Fruit fly (Drosophila melanogaster): Measurements from ENCODE around the gene PIG-Wa.
A peak's percentile ranks its signal among the peaks of the same experiment; 100 is the strongest.

Gene PIG-Wa

DNA sequence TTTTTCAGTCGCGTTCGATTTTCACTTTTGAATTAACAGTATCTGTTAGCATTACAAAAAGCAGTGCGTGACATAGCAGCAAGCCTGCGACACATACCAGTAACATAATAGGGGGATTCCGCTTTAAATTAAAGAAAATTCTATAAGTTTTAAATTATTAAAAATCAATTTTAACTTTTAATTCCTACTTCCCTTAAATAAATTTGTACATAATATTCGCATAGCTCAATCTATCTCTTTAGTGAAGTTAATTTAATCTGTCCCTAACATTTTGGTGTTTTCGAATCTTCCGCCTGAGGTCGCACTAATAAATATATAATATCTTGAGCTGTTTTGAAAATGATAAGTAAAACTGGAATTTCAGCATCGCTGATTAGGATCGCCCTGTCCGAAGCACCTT, 37.5 kb downstream of the PIG-Wa start, which contains the start of gene CG9886 (continued):
- TF ChIP-seq Eip78C (GFP tag) (peak; percentile 87), Sox102F (GFP tag; optimal IDR thresholded peaks at IDR 0.05) (peak; percentile 36), spab (GFP tag; optimal IDR thresholded peaks at IDR 0.05) (no peak), CG6163 (GFP tag; IDR thresholded peaks at IDR 0.05) (0 out of 3 replicates have a peak, but pooled peaks have one; percentile 11), pdm3 (GFP tag; optimal IDR thresholded peaks at IDR 0.05) (peak; percentile 60), Gug (GFP tag; IDR thresholded peaks at IDR 0.05) (no peak), Hr4 (GFP tag; optimal IDR thresholded peaks at IDR 0.05) (peak; percentile 44), net (GFP tag; optimal IDR thresholded peaks at IDR 0.05) (peak; percentile 22), fkh (GFP tag; optimal IDR thresholded peaks at IDR 0.05) (no peak), OdsH (GFP tag; optimal IDR thresholded peaks at IDR 0.05) (peak; percentile 66), acj6 (GFP tag; optimal IDR thresholded peaks at IDR 0.05) (peak; percentile 55), CG10669 (GFP tag; optimal IDR thresholded peaks at IDR 0.05) (peak; percentile 43), CG6276 (GFP tag; optimal IDR thresholded peaks at IDR 0.05) (no peak), Ets96B (tag; optimal IDR thresholded peaks at IDR 0.05) (peak; percentile 58), Blimp-1 (GFP tag; optimal IDR thresholded peaks at IDR 0.05) (no peak), lz (GFP tag; optimal IDR thresholded peaks at IDR 0.05) (peak; percentile 52), svp (GFP tag) (peak; percentile 80), Eip75B (GFP tag; optimal IDR thresholded peaks at IDR 0.05) (peak; percentile 23), CG6854 (GFP tag; optimal IDR thresholded peaks at IDR 0.05) (no peak), fd59A (GFP tag; optimal IDR thresholded peaks at IDR 0.05) (no peak), CG3032 (tag; optimal IDR thresholded peaks at IDR 0.05) (peak; percentile 73), CG32006 (GFP tag; optimal IDR thresholded peaks at IDR 0.05) (peak; percentile 50), esn (GFP tag; optimal IDR thresholded peaks at IDR 0.05) (peak; percentile 67), Met (GFP tag; optimal IDR thresholded peaks at IDR 0.05) (peak; percentile 29), CG31627 (GFP tag; optimal IDR thresholded peaks at IDR 0.05) (peak; percentile 51), salr (GFP tag; optimal IDR thresholded peaks at IDR 0.05) (peak in 1 of 2 experiments; percentile 25), CG10631 (GFP tag; optimal IDR thresholded peaks at IDR 0.05) (peak; percentile 43), CG3919 (GFP tag; optimal IDR thresholded peaks at IDR 0.05) (peak; percentile 41), Hr38 (GFP tag; optimal IDR thresholded peaks at IDR 0.05) (no peak), CG1621 (tag; optimal IDR thresholded peaks at IDR 0.05) (no peak), dsx (GFP tag; optimal IDR thresholded peaks at IDR 0.05; ENCODE audit: poor library complexity, severe bottlenecking) (no peak), Sox14 (GFP tag; optimal IDR thresholded peaks at IDR 0.05) (peak; percentile 34), CG6792 (GFP tag; optimal IDR thresholded peaks at IDR 0.05) (peak; percentile 39)

DNA sequence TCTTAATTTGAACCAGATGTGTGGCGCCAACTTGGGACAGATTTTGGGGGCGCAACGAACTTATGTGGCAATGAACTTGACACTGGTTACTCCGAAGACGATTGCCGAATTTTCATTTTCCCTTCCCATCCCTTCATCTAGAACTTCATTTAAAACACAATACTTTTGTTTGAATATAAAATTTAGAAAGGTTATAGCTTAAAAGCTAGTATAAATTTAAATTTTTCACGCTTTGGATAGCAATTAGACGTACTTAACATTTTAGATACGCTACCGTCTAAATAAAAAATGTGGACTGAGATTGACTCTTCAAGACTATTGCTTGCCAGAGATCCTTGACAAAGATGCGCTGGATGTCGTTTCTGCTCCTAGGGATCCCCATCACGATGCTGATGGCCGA, 41.5 kb downstream of the PIG-Wa start, which contains the start of gene CG44139:
Gene CG44139 (plus strand): TSS at position 301 of the 400 bp plus-strand sequence.
- TF ChIP-seq Sox102F (GFP tag; optimal IDR thresholded peaks at IDR 0.05) (no peak), fd59A (GFP tag; optimal IDR thresholded peaks at IDR 0.05) (no peak), CG8319 (GFP tag; optimal IDR thresholded peaks at IDR 0.05) (no peak), salr (GFP tag; optimal IDR thresholded peaks at IDR 0.05) (no peak), pdm3 (GFP tag; optimal IDR thresholded peaks at IDR 0.05) (no peak), Hr39 (GFP tag; optimal IDR thresholded peaks at IDR 0.05) (no peak), cyc (GFP tag; optimal IDR thresholded peaks at IDR 0.05) (no peak), CG15336 (GFP tag; IDR thresholded peaks at IDR 0.05) (no peak), spab (GFP tag; optimal IDR thresholded peaks at IDR 0.05) (no peak), Ets96B (tag; optimal IDR thresholded peaks at IDR 0.05) (no peak), CG34406 (GFP tag; optimal IDR thresholded peaks at IDR 0.05) (no peak), Gug (GFP tag; IDR thresholded peaks at IDR 0.05) (no peak)

DNA sequence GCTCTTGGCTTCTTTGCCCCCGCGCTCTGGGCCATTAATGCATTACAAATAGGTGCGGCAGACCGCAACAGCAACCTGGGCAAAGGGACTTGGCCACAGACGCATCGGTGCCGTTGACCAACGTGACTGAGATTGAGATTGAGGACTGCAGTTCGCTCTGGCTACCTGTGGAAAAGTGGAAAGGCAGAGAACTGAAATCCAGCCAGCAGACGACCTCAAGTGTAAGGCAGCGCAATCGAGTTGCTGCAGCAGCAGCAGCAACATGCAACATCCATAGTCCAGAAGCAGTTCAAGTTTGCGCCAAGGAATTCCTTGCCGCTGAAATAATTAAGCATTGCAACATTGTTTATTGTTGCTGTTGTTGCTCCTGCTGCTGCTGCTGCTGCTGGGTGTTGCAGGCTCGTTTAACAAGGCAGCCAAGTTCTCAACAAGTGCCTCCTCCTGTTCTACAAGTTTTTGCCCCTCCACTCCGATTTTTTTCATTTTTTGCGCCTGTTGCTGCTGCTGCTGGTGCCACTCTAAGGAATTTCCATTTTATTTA, 42.7 kb downstream of the PIG-Wa start:
- TF ChIP-seq CG3919 (GFP tag; optimal IDR thresholded peaks at IDR 0.05), result peak; percentile 3
- no peak for TF ChIP-seq cyc (GFP tag; optimal IDR thresholded peaks at IDR 0.05)
- TF ChIP-seq dsx (GFP tag; optimal IDR thresholded peaks at IDR 0.05; ENCODE audit: poor library complexity, severe bottlenecking), result peak; percentile 95
- peak; percentile 2 to 48 for TF ChIP-seq ss (GFP tag; optimal IDR thresholded peaks at IDR 0.05)
- TF ChIP-seq Eip78C (GFP tag), result peak; percentile 5

Data from whole organism, prepupa.